Worm (Caenorhabditis elegans) whole organism, L2 larva: Measurements from ENCODE around the gene Y32H12A.7.

Source experiments
- C34F6.9 ChIP-seq: fragments of 150-350 bp; optimal IDR thresholded peaks from 2 replicates; lab custom pipeline; 2014; ENCODE audit warnings: missing biosample characterization, missing genetic modification characterization
- Y55F3AM.14 ChIP-seq: fragments of 200-800 bp; sonication (Bioruptor generic); optimal IDR thresholded peaks from 2 replicates; lab custom pipeline; 2018; ENCODE audit warnings: mild to moderate bottlenecking, missing genetic modification characterization, missing compliant biosample characterization
- ZK546.5 ChIP-seq: sonication (generic microtip); optimal IDR thresholded peaks from 2 replicates; lab custom pipeline; 2017; ENCODE audit warnings: missing biosample characterization, missing genetic modification characterization
- alr-1 ChIP-seq: fragments of 150-350 bp; optimal IDR thresholded peaks from 2 replicates; lab custom pipeline; 2014; ENCODE audit warnings: missing biosample characterization, missing genetic modification characterization
- aly-2 ChIP-seq: fragments of 150-350 bp; optimal IDR thresholded peaks from 2 replicates; lab custom pipeline; 2014; ENCODE audit warnings: missing biosample characterization, missing genetic modification characterization
- ama-1 ChIP-seq: fragments of 150-350 bp; optimal IDR thresholded peaks from 2 replicates; lab custom pipeline; 2018; ENCODE audit warnings: inconsistent platforms
- ceh-82 ChIP-seq: fragments of 150-350 bp; optimal IDR thresholded peaks from 2 replicates; lab custom pipeline; 2014; ENCODE audit warnings: missing biosample characterization, missing genetic modification characterization
- egl-27 ChIP-seq: sonication (generic microtip); optimal IDR thresholded peaks from 3 replicates; lab custom pipeline; 2017; ENCODE audit warnings: missing biosample characterization, missing genetic modification reagents, missing genetic modification characterization
- elt-3 ChIP-seq: sonication (generic microtip); optimal IDR thresholded peaks from 2 replicates; lab custom pipeline; 2017; ENCODE audit warnings: missing biosample characterization, missing genetic modification characterization
- fos-1 ChIP-seq: fragments of 150-350 bp; optimal IDR thresholded peaks from 2 replicates; lab custom pipeline; 2014; ENCODE audit warnings: missing biosample characterization, missing genetic modification characterization
- lin-11 ChIP-seq: fragments of 150-350 bp; sonication (generic microtip); optimal IDR thresholded peaks from 2 replicates; lab custom pipeline; 2014; ENCODE audit warnings: missing biosample characterization, missing genetic modification characterization, inconsistent platforms, mixed read lengths
- lin-13 ChIP-seq: fragments of 150-350 bp; optimal IDR thresholded peaks from 2 replicates; lab custom pipeline; 2014; ENCODE audit warnings: missing biosample characterization, missing genetic modification reagents, missing genetic modification characterization
- lin-39 ChIP-seq: fragments of 150-350 bp; optimal IDR thresholded peaks from 2 replicates; lab custom pipeline; 2014; ENCODE audit warnings: missing biosample characterization, missing genetic modification reagents, missing genetic modification characterization
- lsy-2 ChIP-seq, 2 experiments: fragments of 150-350 bp in 1 of 2; sonication (generic microtip) in 1 of 2; optimal IDR thresholded peaks; 2 replicates each; lab custom pipeline; 2014 to 2017; ENCODE audit warnings: missing biosample characterization in 2 of 2, missing genetic modification characterization in 2 of 2
- mab-5 ChIP-seq: fragments of 150-350 bp; optimal IDR thresholded peaks from 2 replicates; lab custom pipeline; 2014; ENCODE audit warnings: missing biosample characterization, missing genetic modification characterization
- mbf-1 ChIP-seq: sonication (generic microtip); optimal IDR thresholded peaks from 2 replicates; lab custom pipeline; 2017; ENCODE audit warnings: missing biosample characterization, missing genetic modification characterization
- mdl-1 ChIP-seq, 2 experiments: fragments of 150-350 bp in 1 of 2; sonication (generic microtip) in 1 of 2; optimal IDR thresholded peaks; 2 replicates each; lab custom pipeline; 2017; ENCODE audit warnings: missing biosample characterization in 2 of 2, missing genetic modification characterization in 2 of 2
- nhr-10 ChIP-seq: sonication (generic microtip); optimal IDR thresholded peaks from 2 replicates; lab custom pipeline; 2017; ENCODE audit warnings: missing biosample characterization, missing genetic modification characterization
- nhr-11 ChIP-seq: fragments of 150-350 bp; optimal IDR thresholded peaks from 2 replicates; lab custom pipeline; 2014; ENCODE audit warnings: missing biosample characterization, missing genetic modification characterization
- nhr-12 ChIP-seq: fragments of 150-350 bp; optimal IDR thresholded peaks from 2 replicates; lab custom pipeline; 2014; ENCODE audit warnings: missing biosample characterization, missing genetic modification characterization
- nhr-129 ChIP-seq: fragments of 150-350 bp; optimal IDR thresholded peaks from 2 replicates; lab custom pipeline; 2014; ENCODE audit warnings: missing biosample characterization, missing genetic modification characterization
- nhr-21 ChIP-seq: fragments of 150-350 bp; optimal IDR thresholded peaks from 2 replicates; lab custom pipeline; 2014; ENCODE audit warnings: missing biosample characterization, missing genetic modification characterization
- nhr-23 ChIP-seq: fragments of 150-350 bp; optimal IDR thresholded peaks from 2 replicates; lab custom pipeline; 2014; ENCODE audit warnings: missing biosample characterization, missing genetic modification reagents, missing genetic modification characterization
- nhr-237 ChIP-seq: fragments of 150-350 bp; optimal IDR thresholded peaks from 2 replicates; lab custom pipeline; 2014; ENCODE audit warnings: missing biosample characterization, missing genetic modification characterization
- nhr-6 ChIP-seq: fragments of 150-350 bp; optimal IDR thresholded peaks from 2 replicates; lab custom pipeline; 2014; ENCODE audit warnings: missing biosample characterization, missing genetic modification characterization
- nhr-77 ChIP-seq: fragments of 150-350 bp; optimal IDR thresholded peaks from 2 replicates; lab custom pipeline; 2014; ENCODE audit warnings: missing biosample characterization, missing genetic modification characterization
- peb-1 ChIP-seq: fragments of 150-350 bp; optimal IDR thresholded peaks from 2 replicates; lab custom pipeline; 2014; ENCODE audit warnings: missing biosample characterization, missing genetic modification characterization
- sem-4 ChIP-seq: fragments of 150-350 bp; optimal IDR thresholded peaks from 2 replicates; lab custom pipeline; 2014; ENCODE audit warnings: missing biosample characterization, missing genetic modification reagents, missing genetic modification characterization
- skn-1 ChIP-seq: sonication (generic microtip); optimal IDR thresholded peaks from 2 replicates; lab custom pipeline; 2017; ENCODE audit warnings: missing biosample characterization, missing genetic modification characterization
- sma-3 ChIP-seq: sonication (generic microtip); optimal IDR thresholded peaks from 2 replicates; lab custom pipeline; 2016; ENCODE audit warnings: missing genetic modification reagents, missing genetic modification characterization, missing compliant biosample characterization
- sma-9 ChIP-seq, 2 experiments: fragments of 150-350 bp in 1 of 2; sonication (generic microtip) in 1 of 2; optimal IDR thresholded peaks; 2 replicates each; lab custom pipeline; 2014 to 2016; ENCODE audit warnings: missing genetic modification characterization in 2 of 2, mild to moderate bottlenecking in 1 of 2, missing biosample characterization in 1 of 2, missing compliant biosample characterization in 1 of 2, missing genetic modification reagents in 1 of 2, moderate library complexity in 1 of 2
- unc-39 ChIP-seq: fragments of 150-350 bp; optimal IDR thresholded peaks from 2 replicates; lab custom pipeline; 2014; ENCODE audit warnings: missing biosample characterization, missing genetic modification characterization
- unc-55 ChIP-seq: fragments of 150-350 bp; sonication (generic microtip); optimal IDR thresholded peaks from 3 replicates; lab custom pipeline; 2014; ENCODE audit warnings: missing biosample characterization, missing genetic modification reagents, missing genetic modification characterization
- unc-62 ChIP-seq: fragments of 150-350 bp; optimal IDR thresholded peaks from 2 replicates; lab custom pipeline; 2014; ENCODE audit warnings: missing biosample characterization, missing genetic modification reagents, missing genetic modification characterization
- ztf-11 ChIP-seq: sonication (generic microtip); optimal IDR thresholded peaks from 2 replicates; lab custom pipeline; 2017; ENCODE audit warnings: missing biosample characterization, missing genetic modification characterization
- ztf-4 ChIP-seq: fragments of 150-350 bp; optimal IDR thresholded peaks from 2 replicates; lab custom pipeline; 2014; ENCODE audit warnings: missing biosample characterization, missing genetic modification characterization

Gene Y32H12A.7

DNA sequence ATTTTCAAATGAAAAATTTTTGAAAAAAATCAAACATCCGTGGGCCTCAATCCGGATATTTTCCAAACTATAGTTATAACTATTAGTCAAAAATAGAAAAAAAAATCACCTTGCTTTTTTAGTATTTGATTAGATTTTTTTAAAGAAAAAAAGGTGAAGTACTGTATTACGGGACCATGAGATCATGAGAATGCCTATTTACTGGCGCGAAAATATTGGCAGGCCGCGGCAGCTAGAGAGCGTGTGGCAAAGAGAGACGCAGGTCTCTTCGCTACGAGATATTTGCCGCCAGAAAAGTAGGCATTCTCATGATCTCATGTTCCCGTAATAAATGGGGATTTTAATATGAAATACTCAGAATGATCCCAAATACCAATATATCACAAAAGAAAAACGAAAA, 19.8 kb upstream of the Y32H12A.7 start:
- TF ChIP-seq alr-1 (tag; lab: Kevin White, UChicago): no peak
- no peak for TF ChIP-seq ztf-11 (tag; lab: Kevin White, UChicago)
- TF ChIP-seq nhr-11 (tag; lab: Kevin White, UChicago): no peak
- no peak for TF ChIP-seq mdl-1 (tag; optimal IDR thresholded peaks at IDR 0.05; lab: Kevin White, UChicago)
- no peak for TF ChIP-seq nhr-10 (tag; lab: Kevin White, UChicago)
- TF ChIP-seq sma-3 (GFP tag; lab: Kevin White, UChicago): no peak
- TF ChIP-seq lin-11 (tag; lab: Kevin White, UChicago): no peak
- TF ChIP-seq ceh-82 (tag; lab: Kevin White, UChicago): no peak
- TF ChIP-seq fos-1 (tag; lab: Kevin White, UChicago): no peak
- TF ChIP-seq nhr-21 (tag; lab: Kevin White, UChicago): no peak
- TF ChIP-seq sma-9 (GFP tag; optimal IDR thresholded peaks at IDR 0.05; lab: Kevin White, UChicago): no peak
- no peak for TF ChIP-seq sma-9 (tag; optimal IDR thresholded peaks at IDR 0.05; lab: Kevin White, UChicago)
- no peak for TF ChIP-seq unc-55 (GFP tag; lab: Kevin White, UChicago)
- no peak for TF ChIP-seq lin-13 (GFP tag; lab: Kevin White, UChicago)
- TF ChIP-seq mab-5: no peak

DNA sequence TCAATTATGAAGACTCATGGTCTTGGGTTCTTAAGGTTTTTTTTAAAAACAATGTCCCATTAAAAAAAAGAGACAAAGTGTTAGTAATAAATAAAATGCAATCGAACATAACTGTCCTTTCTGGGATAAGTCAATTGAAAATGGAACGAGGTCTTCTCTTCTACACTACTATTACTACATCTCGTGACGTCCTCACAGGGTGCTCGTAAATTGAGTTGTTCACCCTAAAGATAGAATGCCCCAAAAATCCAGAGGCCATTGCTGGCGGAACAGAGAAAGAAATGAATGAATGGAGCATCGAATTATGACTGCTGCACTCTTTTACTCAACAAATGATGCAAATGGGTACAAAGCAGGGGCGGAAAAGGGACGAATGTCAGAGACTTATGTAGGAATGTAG, 17.2 kb upstream of the Y32H12A.7 start:
- TF ChIP-seq sma-3 (GFP tag; lab: Kevin White, UChicago): no peak
- TF ChIP-seq lin-13 (GFP tag; lab: Kevin White, UChicago): no peak
- TF ChIP-seq nhr-237 (tag; lab: Kevin White, UChicago): no peak
- TF ChIP-seq, all 48 proteins: peak for 0

DNA sequence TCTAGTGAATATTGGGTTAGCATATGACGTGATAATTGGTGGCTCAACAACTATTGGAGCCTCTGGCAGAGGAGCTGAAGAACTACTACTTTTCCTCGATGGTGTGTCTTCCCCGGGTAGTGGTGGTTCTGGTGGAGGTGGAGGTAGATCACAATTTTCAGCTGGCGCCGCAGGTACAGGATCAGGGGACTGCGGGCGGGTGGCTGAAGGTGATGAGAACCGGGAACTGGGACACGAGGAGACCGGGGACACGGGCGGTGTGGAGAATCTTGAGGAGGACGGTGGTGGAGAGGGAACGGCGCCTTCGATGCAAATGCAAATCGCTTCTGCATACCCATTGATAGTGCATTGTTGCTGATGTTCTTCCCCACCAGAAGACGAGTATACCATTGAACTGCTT, 10.5 kb upstream of the Y32H12A.7 start:
- TF ChIP-seq C34F6.9 (tag; lab: Kevin White, UChicago): no peak
- no peak for TF ChIP-seq nhr-6 (tag; lab: Kevin White, UChicago)
- TF ChIP-seq elt-3 (tag; lab: Kevin White, UChicago): no peak
- TF ChIP-seq mdl-1 (tag; optimal IDR thresholded peaks at IDR 0.05; lab: Kevin White, UChicago): no peak
- no peak for TF ChIP-seq ztf-11 (tag; lab: Kevin White, UChicago)
- TF ChIP-seq mab-5: no peak
- TF ChIP-seq nhr-21 (tag; lab: Kevin White, UChicago): no peak
- TF ChIP-seq ZK546.5 (tag; lab: Kevin White, UChicago): no peak
- TF ChIP-seq unc-62: no peak
- TF ChIP-seq egl-27 (tag; lab: Kevin White, UChicago): no peak
- TF ChIP-seq sma-9 (GFP tag; optimal IDR thresholded peaks at IDR 0.05; lab: Kevin White, UChicago): no peak
- TF ChIP-seq sma-9 (tag; optimal IDR thresholded peaks at IDR 0.05; lab: Kevin White, UChicago): no peak
- no peak for TF ChIP-seq nhr-129 (tag; lab: Kevin White, UChicago)
- TF ChIP-seq lin-11 (tag; lab: Kevin White, UChicago): no peak
- TF ChIP-seq nhr-23: no peak
- TF ChIP-seq sem-4 (tag; lab: Kevin White, UChicago): no peak
- no peak for TF ChIP-seq Y55F3AM.14 (GFP tag; lab: Kevin White, UChicago)
- TF ChIP-seq lin-13 (GFP tag; lab: Kevin White, UChicago): no peak

DNA sequence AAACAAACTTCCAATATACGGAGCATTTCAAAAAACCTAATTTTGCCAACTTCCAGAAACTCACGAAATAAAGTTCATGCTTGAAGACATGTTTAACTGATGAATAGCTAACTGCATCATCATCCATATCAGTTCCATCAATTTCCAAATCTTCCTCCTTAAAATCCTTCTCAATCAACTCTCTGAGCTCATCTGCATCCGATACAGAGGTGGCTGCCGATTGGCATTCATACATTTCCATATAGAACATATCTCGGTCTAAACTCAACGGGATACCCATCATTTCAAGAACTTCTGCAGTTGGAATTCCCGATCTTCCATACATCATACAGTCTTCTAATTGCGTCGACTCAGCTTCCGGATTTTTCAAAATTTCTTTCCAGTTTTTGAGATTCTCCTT, 4.2 kb upstream of the Y32H12A.7 start:
- TF ChIP-seq skn-1 (tag; lab: Kevin White, UChicago) (no peak), ama-1 (lab: Kevin White, UChicago) (no peak), mbf-1 (tag; lab: Kevin White, UChicago) (no peak), nhr-12 (tag; lab: Kevin White, UChicago) (no peak), lin-39 (tag; lab: Kevin White, UChicago) (no peak), nhr-6 (tag; lab: Kevin White, UChicago) (no peak), nhr-10 (tag; lab: Kevin White, UChicago) (no peak), egl-27 (tag; lab: Kevin White, UChicago) (no peak), peb-1 (tag; lab: Kevin White, UChicago) (no peak), ztf-4 (tag; lab: Kevin White, UChicago) (no peak), aly-2 (tag; lab: Kevin White, UChicago) (no peak), nhr-237 (tag; lab: Kevin White, UChicago) (no peak), lin-13 (GFP tag; lab: Kevin White, UChicago) (no peak), mdl-1 (tag; optimal IDR thresholded peaks at IDR 0.05; lab: Kevin White, UChicago) (no peak), nhr-77 (tag; lab: Kevin White, UChicago) (no peak), unc-39 (tag; lab: Kevin White, UChicago) (no peak), unc-62 (no peak), lsy-2 (tag; optimal IDR thresholded peaks at IDR 0.05; lab: Kevin White, UChicago) (no peak)
